Worm (Caenorhabditis elegans): ENCODE measurements around the gene sre-32.
A peak's percentile ranks its signal among the peaks of the same experiment; 100 is the strongest.
"Not testable (repeated sequence)": the region's sequence is repeated elsewhere in the genome, so short reads cannot be mapped to it uniquely, and the experiment has no call there.

sre-32 gene

ce11 chrII:12471138-12471855, 14.8 kb upstream of the sre-32 start, which contains the start of the genes F15A4.5 and phat-8:
TSS of gene F15A4.5 (minus strand) at chrII:12471238.
TSS of gene phat-8 (plus strand) at chrII:12471805.
- TF ChIP-seq dao-5 (tag; optimal IDR thresholded peaks at IDR 0.05) = no peak

- TF ChIP-seq W03F9.2 (tag; optimal IDR thresholded peaks at IDR 0.05) = no peak
- TF ChIP-seq him-1 (tag; optimal IDR thresholded peaks at IDR 0.05) = no peak
- no peak for TF ChIP-seq dao-5 (tag; optimal IDR thresholded peaks at IDR 0.05)
Measured at ce11 chrII:12467047-12467446, 10.5 kb upstream of the sre-32 start, which contains the start of gene srg-16. TSS of gene srg-16 (plus strand) at chrII:12467133.

ce11 chrII:12465557-12465956, 9.0 kb upstream of the sre-32 start, which contains the start of gene sre-37:
TSS of gene sre-37 (plus strand) at chrII:12465857.
- no peak for TF ChIP-seq W03F9.2 (tag; optimal IDR thresholded peaks at IDR 0.05)
- no peak for TF ChIP-seq him-1 (tag; optimal IDR thresholded peaks at IDR 0.05)
- TF ChIP-seq dao-5 (tag; optimal IDR thresholded peaks at IDR 0.05) = no peak

- TF ChIP-seq dao-5 (tag; optimal IDR thresholded peaks at IDR 0.05) (no peak), W03F9.2 (tag; optimal IDR thresholded peaks at IDR 0.05) (no peak), him-1 (tag; optimal IDR thresholded peaks at IDR 0.05) (no peak)
Measured at ce11 chrII:12462244-12462643, 5.7 kb upstream of the sre-32 start, which contains the start of gene F15A4.2. TSS of gene F15A4.2 (plus strand) at chrII:12462544.

ce11 chrII:12460602-12461453, 4.3 kb upstream of the sre-32 start, which contains the start of gene tag-280:
TSS of gene tag-280 (plus strand) at chrII:12460652.
- TF ChIP-seq dao-5 (tag; optimal IDR thresholded peaks at IDR 0.05) = no peak
- no peak for TF ChIP-seq him-1 (tag; optimal IDR thresholded peaks at IDR 0.05)
- no peak for TF ChIP-seq W03F9.2 (tag; optimal IDR thresholded peaks at IDR 0.05)

- TF ChIP-seq W03F9.2 (tag; optimal IDR thresholded peaks at IDR 0.05) (peak; percentile 72), dao-5 (tag; optimal IDR thresholded peaks at IDR 0.05) (no peak)
Measured at ce11 chrII:12459422-12459821, 2.9 kb upstream of the sre-32 start, which contains the start of gene tag-281. TSS of gene tag-281 (plus strand) at chrII:12459761.

- TF ChIP-seq W03F9.2 (tag; optimal IDR thresholded peaks at IDR 0.05) (no peak), dao-5 (tag; optimal IDR thresholded peaks at IDR 0.05) (no peak), him-1 (tag; optimal IDR thresholded peaks at IDR 0.05) (no peak)
Measured at ce11 chrII:12457275-12457674, 742 bp upstream of the sre-32 start, which contains the start of gene sre-38. TSS of gene sre-38 (plus strand) at chrII:12457575.

- no peak for TF ChIP-seq him-1 (tag; optimal IDR thresholded peaks at IDR 0.05)
Measured at ce11 chrII:12452754-12453352, 3.7 kb downstream of the sre-32 start, which contains the start of the genes sre-35 and sre-33. TSS of gene sre-35 (minus strand) at chrII:12452854. TSS of gene sre-33 (plus strand) at chrII:12453302.

ce11 chrII:12449849-12450248, 6.7 kb downstream of the sre-32 start, which contains the start of gene sre-34:
TSS of gene sre-34 (plus strand) at chrII:12450149.
- TF ChIP-seq dao-5 (tag; optimal IDR thresholded peaks at IDR 0.05) = no peak
- TF ChIP-seq him-1 (tag; optimal IDR thresholded peaks at IDR 0.05) = no peak
- no peak for TF ChIP-seq W03F9.2 (tag; optimal IDR thresholded peaks at IDR 0.05)

ce11 chrII:12448241-12448640, 8.3 kb downstream of the sre-32 start, which contains the start of gene srh-27:
TSS of gene srh-27 (plus strand) at chrII:12448541.
- TF ChIP-seq dao-5 (tag; optimal IDR thresholded peaks at IDR 0.05) (no peak), W03F9.2 (tag; optimal IDR thresholded peaks at IDR 0.05) (no peak)

- no peak for TF ChIP-seq W03F9.2 (tag; optimal IDR thresholded peaks at IDR 0.05)
- no peak for TF ChIP-seq him-1 (tag; optimal IDR thresholded peaks at IDR 0.05)
- no peak for TF ChIP-seq dao-5 (tag; optimal IDR thresholded peaks at IDR 0.05)
Measured at ce11 chrII:12444679-12445376, 11.7 kb downstream of the sre-32 start, which contains the start of the genes W05H5.1 and pitr-6. TSS of gene W05H5.1 (minus strand) at chrII:12444779. TSS of gene pitr-6 (plus strand) at chrII:12445326.

ce11 chrII:12441164-12441563, 15.4 kb downstream of the sre-32 start, which contains the start of gene Y57A10C.10:
TSS of gene Y57A10C.10 (minus strand) at chrII:12441264.
- TF ChIP-seq him-1, W03F9.2, dao-5 (tag; optimal IDR thresholded peaks at IDR 0.05): not testable (repeated sequence)

- no peak for TF ChIP-seq dao-5 (tag; optimal IDR thresholded peaks at IDR 0.05)
- no peak for TF ChIP-seq W03F9.2 (tag; optimal IDR thresholded peaks at IDR 0.05)
- TF ChIP-seq him-1 (tag; optimal IDR thresholded peaks at IDR 0.05) = no peak
Measured at ce11 chrII:12438441-12438840, 18.1 kb downstream of the sre-32 start, which contains the start of gene Y57A10C.9. TSS of gene Y57A10C.9 (minus strand) at chrII:12438541.

Measured in whole organism, L4/young adult.